Fruit fly (Drosophila melanogaster) whole organism, pupa: ENCODE data around the gene CG8630.

Source experiments
- CG12605 ChIP-seq: fragments of 200-800 bp; sonication (Bioruptor generic); IDR thresholded peaks from 2 replicates; pipeline ENCODE4 v1.3.6; 2022; ENCODE audit warnings: missing biosample characterization, missing genetic modification characterization
- CG14655 ChIP-seq: fragments of 200-800 bp; sonication (Bioruptor generic); optimal IDR thresholded peaks from 3 replicates; lab custom pipeline; 2017; ENCODE audit warnings: mild to moderate bottlenecking, missing biosample characterization, missing genetic modification reagents, missing genetic modification characterization
- CG17806 ChIP-seq: fragments of 200-800 bp; sonication (Bioruptor generic); optimal IDR thresholded peaks from 2 replicates; lab custom pipeline; 2018; ENCODE audit warnings: missing biosample characterization, mild to moderate bottlenecking, missing genetic modification characterization, moderate library complexity
- CG32121 ChIP-seq: fragments of 200-800 bp; sonication (Bioruptor generic); IDR thresholded peaks from 2 replicates; pipeline ENCODE4 v1.3.6; 2022; ENCODE audit warnings: missing biosample characterization, missing genetic modification characterization
- CG4496 ChIP-seq: fragments of 200-800 bp; sonication (Bioruptor generic); IDR thresholded peaks from 3 replicates; pipeline ENCODE4 v1.3.6; 2022; ENCODE audit warnings: missing biosample characterization, missing genetic modification characterization
- CG9948 ChIP-seq: fragments of 200-800 bp; sonication (Bioruptor generic); optimal IDR thresholded peaks from 2 replicates; lab custom pipeline; 2018; ENCODE audit warnings: missing biosample characterization, mild to moderate bottlenecking, missing genetic modification characterization, moderate library complexity
- EcR ChIP-seq: fragments of 200-800 bp; sonication (Bioruptor generic); optimal IDR thresholded peaks from 3 replicates; lab custom pipeline; 2019; ENCODE audit warnings: missing biosample characterization, missing genetic modification characterization, mild to moderate bottlenecking, moderate library complexity, missing genetic modification reagents
- Pif1B ChIP-seq: fragments of 200-800 bp; sonication (Bioruptor generic); optimal IDR thresholded peaks from 3 replicates; lab custom pipeline; 2016; ENCODE audit warnings: missing biosample characterization, missing genetic modification characterization
- Snoo ChIP-seq: fragments of 200-800 bp; sonication (Bioruptor generic); optimal IDR thresholded peaks from 3 replicates; lab custom pipeline; 2017; ENCODE audit warnings: missing biosample characterization, mild to moderate bottlenecking, missing genetic modification characterization, inconsistent platforms

DNA sequence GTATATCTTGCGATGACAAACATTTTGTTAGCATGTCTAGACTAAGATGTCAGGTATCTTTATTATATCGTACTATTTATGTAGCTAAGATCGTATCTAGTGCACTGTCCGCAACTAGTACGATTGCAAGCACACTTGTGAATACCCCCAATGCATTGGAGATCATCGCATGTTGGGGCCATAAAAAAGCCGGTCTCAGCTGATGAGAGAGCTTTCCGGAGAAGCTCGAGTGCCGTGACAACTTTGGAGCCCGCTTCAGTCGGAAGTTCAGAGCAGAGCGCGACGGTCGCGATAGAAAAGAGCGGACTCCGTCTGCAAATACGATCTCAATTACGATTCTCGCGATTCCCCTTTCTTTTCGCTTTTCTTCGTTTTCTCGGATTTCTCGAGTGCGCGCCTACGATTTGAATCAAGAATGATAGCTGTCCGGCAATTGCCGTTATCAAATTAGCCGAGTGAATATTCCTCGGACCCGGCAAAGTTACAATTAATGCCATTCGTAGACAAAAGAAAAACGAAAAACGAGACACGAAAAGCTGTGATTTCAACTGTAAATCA lies 25.1 kb downstream of the CG8630 start:
- no peak for TF ChIP-seq Pif1B (GFP tag; lab: Kevin White, UChicago)
- TF ChIP-seq CG12605 (GFP tag; lab: Robert Waterston, UW), result no peak
- TF ChIP-seq CG4496 (GFP tag; lab: Robert Waterston, UW), result peak; percentile 83
- no peak for TF ChIP-seq CG32121 (GFP tag; lab: Robert Waterston, UW)
- no peak for TF ChIP-seq CG17806 (tag; lab: Kevin White, UChicago)
- TF ChIP-seq CG9948, result no peak
- no peak for TF ChIP-seq CG14655 (GFP tag; lab: Kevin White, UChicago)
- TF ChIP-seq EcR (GFP tag; lab: Kevin White, UChicago), result no peak
- no peak for TF ChIP-seq Snoo (tag; lab: Kevin White, UChicago)
